Fruit fly (Drosophila melanogaster) whole organism, embryonic: ENCODE data around the gene CG3337.

Experiments
- Abd-B ChIP-seq: fragments of 200-800 bp; sonication (Bioruptor generic); optimal IDR thresholded peaks from 2 replicates; lab custom pipeline; 2018; ENCODE audit warnings: missing biosample characterization, mild to moderate bottlenecking, missing genetic modification characterization, moderate library complexity
- Ada2b ChIP-seq: fragments of 200-800 bp; sonication (Bioruptor generic); IDR thresholded peaks from 2 replicates; pipeline ENCODE4 v1.3.6; 2022; ENCODE audit warnings: missing biosample characterization, missing genetic modification characterization
- BtbVII ChIP-seq: fragments of 200-800 bp; sonication (Bioruptor generic); optimal IDR thresholded peaks from 3 replicates; lab custom pipeline; 2017; ENCODE audit warnings: missing biosample characterization, mild to moderate bottlenecking, missing genetic modification characterization
- CG10979 ChIP-seq: fragments of 200-800 bp; sonication (Bioruptor generic); optimal IDR thresholded peaks from 2 replicates; lab custom pipeline; 2018; ENCODE audit warnings: missing biosample characterization, mild to moderate bottlenecking, missing genetic modification characterization, moderate library complexity
- CG12219 ChIP-seq: fragments of 200-800 bp; sonication (Bioruptor generic); optimal IDR thresholded peaks from 3 replicates; lab custom pipeline; 2018; ENCODE audit warnings: missing biosample characterization, mild to moderate bottlenecking, missing genetic modification characterization
- CG13296 ChIP-seq: fragments of 200-800 bp; sonication (Bioruptor generic); optimal IDR thresholded peaks from 3 replicates; lab custom pipeline; 2018; ENCODE audit warnings: missing biosample characterization, mild to moderate bottlenecking, missing genetic modification characterization
- CG13424 ChIP-seq: fragments of 200-800 bp; sonication (Bioruptor generic); optimal IDR thresholded peaks from 2 replicates; lab custom pipeline; 2019; ENCODE audit warnings: missing biosample characterization, mild to moderate bottlenecking, missing genetic modification characterization, moderate library complexity
- CG13624 ChIP-seq: fragments of 200-800 bp; sonication (Bioruptor generic); optimal IDR thresholded peaks from 2 replicates; lab custom pipeline; 2016; ENCODE audit warnings: missing biosample characterization, missing genetic modification characterization
- CG15479 ChIP-seq: fragments of 200-800 bp; sonication (Bioruptor generic); optimal IDR thresholded peaks from 3 replicates; lab custom pipeline; 2019; ENCODE audit warnings: missing biosample characterization, mild to moderate bottlenecking, missing genetic modification characterization, moderate library complexity
- CG1832 ChIP-seq: fragments of 200-800 bp; sonication (Bioruptor generic); optimal IDR thresholded peaks from 2 replicates; lab custom pipeline; 2017; ENCODE audit warnings: missing biosample characterization, mild to moderate bottlenecking, missing genetic modification characterization, inconsistent platforms
- CG2875 ChIP-seq: fragments of 200-800 bp; sonication (Bioruptor generic); optimal IDR thresholded peaks from 2 replicates; lab custom pipeline; 2017; ENCODE audit warnings: missing biosample characterization, mild to moderate bottlenecking, missing genetic modification characterization, missing genetic modification reagents
- CG34422 ChIP-seq: fragments of 200-800 bp; sonication (Bioruptor generic); IDR thresholded peaks from 3 replicates; pipeline ENCODE4 v1.3.6; 2022; ENCODE audit warnings: missing biosample characterization, missing genetic modification characterization
- CG4404 ChIP-seq: fragments of 200-800 bp; sonication (Bioruptor generic); IDR thresholded peaks from 2 replicates; pipeline ENCODE4 v1.3.6; 2022; ENCODE audit warnings: missing biosample characterization, missing genetic modification characterization
- CG8089 ChIP-seq: fragments of 200-800 bp; sonication (Bioruptor generic); optimal IDR thresholded peaks from 3 replicates; lab custom pipeline; 2016; ENCODE audit warnings: missing biosample characterization, missing genetic modification characterization
- CG8388 ChIP-seq: fragments of 200-800 bp; sonication (Bioruptor generic); optimal IDR thresholded peaks from 2 replicates; lab custom pipeline; 2019; ENCODE audit warnings: missing biosample characterization, mild to moderate bottlenecking, missing genetic modification characterization, moderate library complexity
- CkIIα-i1 ChIP-seq: fragments of 200-800 bp; sonication (Bioruptor generic); IDR thresholded peaks from 2 replicates; pipeline ENCODE4 v1.3.6; 2022; ENCODE audit warnings: missing biosample characterization, missing genetic modification characterization
- CoRest ChIP-seq: fragments of 200-800 bp; sonication (Bioruptor generic); optimal IDR thresholded peaks from 3 replicates; lab custom pipeline; 2018; ENCODE audit warnings: missing biosample characterization, mild to moderate bottlenecking, missing genetic modification characterization, moderate library complexity
- Dref ChIP-seq: fragments of 200-800 bp; sonication (Bioruptor generic); IDR thresholded peaks from 2 replicates; pipeline ENCODE4 v1.3.6; 2022; ENCODE audit warnings: missing biosample characterization, missing genetic modification characterization
- Eip74EF ChIP-seq, 2 experiments: fragments of 200-800 bp in 1 of 2; fragments of >200 bp in 1 of 2; sonication (Bioruptor generic) in 1 of 2; optimal IDR thresholded peaks; 2 replicates each; lab custom pipeline; 2017 to 2019; ENCODE audit warnings: missing biosample characterization in 2 of 2, missing genetic modification characterization in 2 of 2, mild to moderate bottlenecking in 1 of 2, moderate library complexity in 1 of 2
- Hmr ChIP-seq: fragments of 200-800 bp; sonication (Bioruptor generic); optimal IDR thresholded peaks from 3 replicates; lab custom pipeline; 2017; ENCODE audit warnings: mild to moderate bottlenecking, missing biosample characterization, missing genetic modification reagents, missing genetic modification characterization
- Hsf ChIP-seq: fragments of 200-800 bp; sonication (Bioruptor generic); optimal IDR thresholded peaks from 3 replicates; lab custom pipeline; 2016; ENCODE audit warnings: missing biosample characterization, missing genetic modification characterization
- Lpt ChIP-seq: fragments of >200 bp; optimal IDR thresholded peaks from 2 replicates; lab custom pipeline; 2018; ENCODE audit warnings: missing biosample characterization, missing genetic modification characterization
- Mes4 ChIP-seq: fragments of 200-800 bp; sonication (Bioruptor generic); optimal IDR thresholded peaks from 2 replicates; lab custom pipeline; 2016; ENCODE audit warnings: missing biosample characterization, missing genetic modification characterization
- Mrtf ChIP-seq: fragments of 200-800 bp; sonication (Bioruptor generic); IDR thresholded peaks from 3 replicates; pipeline ENCODE4 v1.3.6; 2022; ENCODE audit warnings: missing biosample characterization, missing genetic modification characterization
- PHDP ChIP-seq: fragments of 200-800 bp; sonication (Bioruptor generic); optimal IDR thresholded peaks from 3 replicates; lab custom pipeline; 2018; ENCODE audit warnings: missing biosample characterization, mild to moderate bottlenecking, missing genetic modification characterization, moderate library complexity
- Scr ChIP-seq: fragments of 200-800 bp; sonication (Bioruptor generic); IDR thresholded peaks from 2 replicates; pipeline ENCODE4 v1.3.6; 2022; ENCODE audit warnings: missing biosample characterization, missing genetic modification characterization; ENCODE audit not compliant: partially characterized antibody
- YL-1 ChIP-seq: fragments of 200-800 bp; sonication (Bioruptor generic); optimal IDR thresholded peaks from 3 replicates; lab custom pipeline; 2017; ENCODE audit warnings: missing biosample characterization, mild to moderate bottlenecking, missing genetic modification characterization
- aop ChIP-seq: fragments of 200-800 bp; sonication (Bioruptor generic); IDR thresholded peaks from 2 replicates; pipeline ENCODE4 v1.3.6; 2022; ENCODE audit warnings: missing biosample characterization, missing genetic modification characterization
- ap ChIP-seq: fragments of 200-800 bp; sonication (Bioruptor generic); IDR thresholded peaks from 2 replicates; pipeline ENCODE4 v1.3.6; 2022; ENCODE audit warnings: missing biosample characterization, missing genetic modification characterization
- bcd ChIP-seq: fragments of 200-800 bp; sonication (Bioruptor generic); optimal IDR thresholded peaks from 2 replicates; lab custom pipeline; 2017; ENCODE audit warnings: missing biosample characterization, mild to moderate bottlenecking, missing genetic modification characterization
- chn ChIP-seq: fragments of 200-800 bp; sonication (Bioruptor generic); optimal IDR thresholded peaks from 2 replicates; lab custom pipeline; 2016; ENCODE audit warnings: missing biosample characterization, missing genetic modification characterization
- crol ChIP-seq: fragments of 200-800 bp; sonication (Bioruptor generic); IDR thresholded peaks from 2 replicates; pipeline ENCODE4 v1.3.6; 2022; ENCODE audit warnings: missing biosample characterization, missing genetic modification characterization
- eyg ChIP-seq: fragments of 200-800 bp; sonication (Bioruptor generic); optimal IDR thresholded peaks from 3 replicates; lab custom pipeline; 2016; ENCODE audit warnings: missing biosample characterization, missing genetic modification characterization
- hb ChIP-seq: fragments of 200-800 bp; sonication (Bioruptor generic); IDR thresholded peaks from 3 replicates; pipeline ENCODE4 v1.3.6; 2022; ENCODE audit warnings: missing biosample characterization, missing genetic modification characterization; ENCODE audit not compliant: partially characterized antibody
- jing ChIP-seq: fragments of 200-800 bp; sonication (Bioruptor generic); optimal IDR thresholded peaks from 2 replicates; lab custom pipeline; 2018; ENCODE audit warnings: missing biosample characterization, mild to moderate bottlenecking, missing genetic modification characterization
- ken ChIP-seq: fragments of 200-800 bp; sonication (Bioruptor generic); IDR thresholded peaks from 3 replicates; pipeline ENCODE4 v1.3.6; 2022; ENCODE audit warnings: missing biosample characterization, missing genetic modification characterization
- maf-S ChIP-seq: fragments of 200-800 bp; sonication (Bioruptor generic); optimal IDR thresholded peaks from 2 replicates; lab custom pipeline; 2016; ENCODE audit warnings: missing biosample characterization, missing genetic modification characterization
- mam ChIP-seq: fragments of 200-800 bp; sonication (Bioruptor generic); optimal IDR thresholded peaks from 3 replicates; lab custom pipeline; 2016; ENCODE audit warnings: missing biosample characterization, missing genetic modification characterization
- nerfin-1 ChIP-seq: fragments of 200-800 bp; sonication (Bioruptor generic); optimal IDR thresholded peaks from 3 replicates; lab custom pipeline; 2019; ENCODE audit warnings: missing biosample characterization, mild to moderate bottlenecking, missing genetic modification characterization, moderate library complexity
- pan ChIP-seq, 4 experiments: fragments of >200 bp in 3 of 4; fragments of 200-800 bp in 1 of 4; sonication (Bioruptor generic) in 1 of 4; optimal IDR thresholded peaks in 3 of 4; IDR thresholded peaks in 1 of 4; 2 replicates each; pipeline versions ENCODE4 v1.3.6 to Lab custom; 2017 to 2022; ENCODE audit warnings: missing biosample characterization in 2 of 4, missing genetic modification characterization in 2 of 4, mixed read lengths in 1 of 4
- pb ChIP-seq: fragments of 200-800 bp; sonication (Bioruptor generic); optimal IDR thresholded peaks from 3 replicates; lab custom pipeline; 2016; ENCODE audit warnings: missing biosample characterization, missing genetic modification characterization
- pho ChIP-seq: fragments of 200-800 bp; sonication (Bioruptor generic); optimal IDR thresholded peaks from 2 replicates; lab custom pipeline; 2016; ENCODE audit warnings: missing biosample characterization, missing genetic modification characterization
- rib ChIP-seq: fragments of 200-800 bp; sonication (Bioruptor generic); IDR thresholded peaks from 2 replicates; pipeline ENCODE4 v1.3.6; 2022; ENCODE audit warnings: missing biosample characterization, missing genetic modification characterization
- sens-2 ChIP-seq: fragments of 200-800 bp; sonication (Bioruptor generic); IDR thresholded peaks from 2 replicates; pipeline ENCODE4 v1.3.6; 2022; ENCODE audit warnings: missing biosample characterization, missing genetic modification characterization
- sima ChIP-seq: fragments of 200-800 bp; sonication (Bioruptor generic); optimal IDR thresholded peaks from 2 replicates; lab custom pipeline; 2016; ENCODE audit warnings: missing biosample characterization, missing genetic modification characterization
- slbo ChIP-seq: fragments of 200-800 bp; sonication (Bioruptor generic); IDR thresholded peaks from 2 replicates; pipeline ENCODE4 v1.3.6; 2022; ENCODE audit warnings: missing biosample characterization, missing genetic modification characterization
- tup ChIP-seq: fragments of 200-800 bp; sonication (Bioruptor generic); optimal IDR thresholded peaks from 2 replicates; lab custom pipeline; 2016; ENCODE audit warnings: missing biosample characterization, mild to moderate bottlenecking, missing genetic modification characterization, moderate library complexity
- z ChIP-seq: fragments of 200-800 bp; sonication (Bioruptor generic); IDR thresholded peaks from 3 replicates; pipeline ENCODE4 v1.3.6; 2022; ENCODE audit warnings: missing biosample characterization, missing genetic modification characterization

Gene CG3337

dm6 chr3R:21184373-21185132 is 38.8 kb downstream of the CG3337 start (continued):
- TF ChIP-seq YL-1 (GFP tag; lab: Kevin White, UChicago) (peak; percentile 37), CG4404 (GFP tag; lab: Robert Waterston, UW) (0 out of 2 replicates have a peak, but pooled peaks have one; percentile 30), PHDP (peak; percentile 76), chn (GFP tag; lab: Kevin White, UChicago) (peak; percentile 89), crol (GFP tag; lab: Robert Waterston, UW) (no peak), Abd-B (GFP tag; lab: Kevin White, UChicago) (peak; percentile 55), ap (GFP tag; lab: Robert Waterston, UW) (no peak; the same call in 1 of the 2 replicates), CG12219 (GFP tag; lab: Kevin White, UChicago) (peak; percentile 57), tup (GFP tag; lab: Kevin White, UChicago) (peak; percentile 23), hb (no peak), Ada2b (peak; percentile 44), CkIIα-i1 (GFP tag; lab: Robert Waterston, UW) (no peak), CG10979 (tag; lab: Kevin White, UChicago) (peak; percentile 75), mam (peak; percentile 67), CG13296 (peak; percentile 61), eyg (GFP tag; lab: Kevin White, UChicago) (peak; percentile 49), CG2875 (GFP tag; lab: Kevin White, UChicago) (peak; percentile 70), pho (GFP tag; lab: Kevin White, UChicago) (peak; percentile 72), BtbVII (peak; percentile 64), Lpt (GFP tag; lab: Kevin White, UChicago) (peak; percentile 95), Mrtf (GFP tag; lab: Robert Waterston, UW) (peak; percentile 58; the same call in 1 of the 3 replicates), CG13424 (tag; lab: Kevin White, UChicago) (peak; percentile 81), CG1832 (GFP tag; lab: Kevin White, UChicago) (no peak), CG15479 (GFP tag; lab: Kevin White, UChicago) (no peak), CoRest (tag; lab: Kevin White, UChicago) (peak; percentile 80), Dref (GFP tag; lab: Robert Waterston, UW) (no peak), CG34422 (GFP tag; lab: Robert Waterston, UW) (peak; percentile 80), CG13624 (peak; percentile 77), bcd (GFP tag; lab: Kevin White, UChicago) (peak; percentile 78), Hsf (GFP tag; lab: Kevin White, UChicago) (peak; percentile 80), nerfin-1 (tag; lab: Kevin White, UChicago) (peak; percentile 61), sens-2 (peak; percentile 52; the same call in 1 of the 2 replicates), pb (GFP tag; lab: Kevin White, UChicago) (peak; percentile 74), aop (GFP tag; lab: Robert Waterston, UW) (no peak), rib (GFP tag; lab: Robert Waterston, UW) (no peak), slbo (GFP tag; lab: Robert Waterston, UW) (peak; percentile 72), maf-S (GFP tag; lab: Kevin White, UChicago) (peak; percentile 81), pan (optimal IDR thresholded peaks at IDR 0.05; lab: Kevin White, UChicago) (no peak), pan (GFP tag; optimal IDR thresholded peaks at IDR 0.05 in 1 of 2, IDR thresholded peaks at IDR 0.05 in 1 of 2) (peak in 1 of 2 experiments; percentile 81), sima (GFP tag; lab: Kevin White, UChicago) (peak; percentile 33), CG8089 (GFP tag; lab: Kevin White, UChicago) (peak; percentile 80), Mes4 (peak; percentile 66), CG8388 (peak; percentile 26), ken (GFP tag; lab: Robert Waterston, UW) (peak; percentile 77), jing (GFP tag; lab: Kevin White, UChicago) (peak; percentile 61), Scr (GFP tag; lab: Robert Waterston, UW) (peak; percentile 36; the same call in 1 of the 2 replicates), Hmr (peak; percentile 84), z (no peak), Eip74EF (GFP tag; optimal IDR thresholded peaks at IDR 0.05; lab: Kevin White, UChicago) (peak in 1 of 2 experiments; percentile 93)
